Fruit fly (Drosophila melanogaster) whole organism, embryonic: ENCODE measurements around the gene CG5214.

ENCODE experiments used
- ATbp ChIP-seq: fragments of 200-800 bp; sonication (Bioruptor generic); optimal IDR thresholded peaks from 2 replicates; lab custom pipeline; 2017; ENCODE audit warnings: missing biosample characterization, mild to moderate bottlenecking, missing genetic modification characterization, missing genetic modification reagents
- B-H2 ChIP-seq: fragments of 200-800 bp; sonication (Bioruptor generic); optimal IDR thresholded peaks from 2 replicates; lab custom pipeline; 2018; ENCODE audit warnings: missing biosample characterization, mild to moderate bottlenecking, missing genetic modification characterization
- CG1024 ChIP-seq: fragments of 200-800 bp; sonication (Bioruptor generic); IDR thresholded peaks from 2 replicates; pipeline ENCODE4 v1.3.6; 2022; ENCODE audit warnings: missing biosample characterization, missing genetic modification characterization
- CG10366 ChIP-seq: fragments of 200-800 bp; sonication (Bioruptor generic); IDR thresholded peaks from 2 replicates; pipeline ENCODE4 v1.3.6; 2022; ENCODE audit warnings: missing biosample characterization, missing genetic modification characterization
- CG10543 ChIP-seq: fragments of 200-800 bp; sonication (Bioruptor generic); optimal IDR thresholded peaks from 3 replicates; lab custom pipeline; 2017; ENCODE audit warnings: missing biosample characterization, mild to moderate bottlenecking, missing genetic modification characterization, moderate library complexity
- CG11504 ChIP-seq: fragments of 200-800 bp; sonication (Bioruptor generic); optimal IDR thresholded peaks from 3 replicates; lab custom pipeline; 2019; ENCODE audit warnings: missing biosample characterization, mild to moderate bottlenecking, missing genetic modification characterization, moderate library complexity
- CG11560 ChIP-seq: fragments of 200-800 bp; sonication (Bioruptor generic); IDR thresholded peaks from 3 replicates; pipeline ENCODE4 v1.3.6; 2022; ENCODE audit warnings: missing biosample characterization, missing genetic modification characterization
- CG12391 ChIP-seq: fragments of 200-800 bp; sonication (Bioruptor generic); optimal IDR thresholded peaks from 3 replicates; lab custom pipeline; 2018; ENCODE audit warnings: missing biosample characterization, mild to moderate bottlenecking, missing genetic modification characterization, moderate library complexity
- CG12769 ChIP-seq: fragments of 200-800 bp; sonication (Bioruptor generic); optimal IDR thresholded peaks from 2 replicates; lab custom pipeline; 2019; ENCODE audit warnings: missing biosample characterization, mild to moderate bottlenecking, missing genetic modification characterization, moderate library complexity
- CG13894 ChIP-seq: fragments of 200-800 bp; sonication (Bioruptor generic); optimal IDR thresholded peaks from 3 replicates; lab custom pipeline; 2018; ENCODE audit warnings: missing biosample characterization, mild to moderate bottlenecking, missing genetic modification characterization, moderate library complexity
- CG16779 ChIP-seq: fragments of 200-800 bp; sonication (Bioruptor generic); IDR thresholded peaks from 2 replicates; pipeline ENCODE4 v1.3.6; 2022; ENCODE audit warnings: missing biosample characterization, missing genetic modification characterization
- CG16815 ChIP-seq: fragments of 200-800 bp; sonication (Bioruptor generic); optimal IDR thresholded peaks from 3 replicates; lab custom pipeline; 2017; ENCODE audit warnings: missing biosample characterization, mild to moderate bottlenecking, missing genetic modification characterization
- CG17802 ChIP-seq: fragments of 200-800 bp; sonication (Bioruptor generic); optimal IDR thresholded peaks from 2 replicates; lab custom pipeline; 2018; ENCODE audit warnings: missing biosample characterization, mild to moderate bottlenecking, missing genetic modification characterization, moderate library complexity
- CG31388 ChIP-seq: fragments of 200-800 bp; sonication (Bioruptor generic); optimal IDR thresholded peaks from 2 replicates; lab custom pipeline; 2016; ENCODE audit warnings: missing biosample characterization, missing genetic modification characterization
- CG42726 ChIP-seq: fragments of 200-800 bp; sonication (Bioruptor generic); IDR thresholded peaks from 2 replicates; pipeline ENCODE4 v1.3.6; 2022; ENCODE audit warnings: missing biosample characterization, missing genetic modification characterization; ENCODE audit not compliant: partially characterized antibody
- CG4404 ChIP-seq: fragments of 200-800 bp; sonication (Bioruptor generic); IDR thresholded peaks from 2 replicates; pipeline ENCODE4 v1.3.6; 2022; ENCODE audit warnings: missing biosample characterization, missing genetic modification characterization
- CG4617 ChIP-seq: fragments of 200-800 bp; sonication (Bioruptor generic); optimal IDR thresholded peaks from 3 replicates; lab custom pipeline; 2016; ENCODE audit warnings: missing biosample characterization, missing genetic modification characterization, borderline replicate concordance
- CG4730 ChIP-seq: fragments of 200-800 bp; sonication (Bioruptor generic); IDR thresholded peaks from 2 replicates; pipeline ENCODE4 v1.3.6; 2022; ENCODE audit warnings: missing biosample characterization, missing genetic modification characterization
- CG5953 ChIP-seq: fragments of 200-800 bp; sonication (Bioruptor generic); IDR thresholded peaks from 2 replicates; pipeline ENCODE4 v1.3.6; 2022; ENCODE audit warnings: missing biosample characterization, missing genetic modification characterization
- CG7987 ChIP-seq: fragments of 200-800 bp; sonication (Bioruptor generic); optimal IDR thresholded peaks from 2 replicates; lab custom pipeline; 2018; ENCODE audit warnings: missing biosample characterization, mild to moderate bottlenecking, missing genetic modification characterization, moderate library complexity
- CG9215 ChIP-seq: fragments of 200-800 bp; sonication (Bioruptor generic); IDR thresholded peaks from 2 replicates; pipeline ENCODE4 v1.3.6; 2022; ENCODE audit warnings: missing biosample characterization, missing genetic modification characterization
- CkIIα-i1 ChIP-seq: fragments of 200-800 bp; sonication (Bioruptor generic); IDR thresholded peaks from 2 replicates; pipeline ENCODE4 v1.3.6; 2022; ENCODE audit warnings: missing biosample characterization, missing genetic modification characterization
- D19B ChIP-seq: fragments of 200-800 bp; sonication (Bioruptor generic); optimal IDR thresholded peaks from 2 replicates; lab custom pipeline; 2017; ENCODE audit warnings: missing biosample characterization, mild to moderate bottlenecking, missing genetic modification characterization
- Dip2 ChIP-seq: fragments of 200-800 bp; sonication (Bioruptor generic); IDR thresholded peaks from 2 replicates; pipeline ENCODE4 v1.3.6; 2022; ENCODE audit warnings: missing biosample characterization, missing genetic modification characterization
- E2f1 ChIP-seq: fragments of 200-800 bp; sonication (Bioruptor generic); IDR thresholded peaks from 2 replicates; pipeline ENCODE4 v1.3.6; 2022; ENCODE audit warnings: missing biosample characterization, missing genetic modification characterization
- Hr3 ChIP-seq: fragments of 200-800 bp; sonication (Bioruptor generic); optimal IDR thresholded peaks from 3 replicates; lab custom pipeline; 2016; ENCODE audit warnings: missing biosample characterization, missing genetic modification characterization
- Med ChIP-seq: fragments of 200-800 bp; sonication (Bioruptor generic); peaks from one replicate; lab custom pipeline; 2016; ENCODE audit warnings: missing biosample characterization, missing genetic modification characterization, mild to moderate bottlenecking, inconsistent platforms, moderate library complexity
- Meics ChIP-seq: fragments of 200-800 bp; sonication (Bioruptor generic); optimal IDR thresholded peaks from 2 replicates; lab custom pipeline; 2017; ENCODE audit warnings: missing biosample characterization, mild to moderate bottlenecking, missing genetic modification characterization
- Myb ChIP-seq: fragments of 200-800 bp; sonication (Bioruptor generic); optimal IDR thresholded peaks from 2 replicates; lab custom pipeline; 2016; ENCODE audit warnings: missing biosample characterization, missing genetic modification characterization
- Nf-YC ChIP-seq: fragments of 200-800 bp; optimal IDR thresholded peaks from 3 replicates; lab custom pipeline; 2019; ENCODE audit warnings: missing biosample characterization, mild to moderate bottlenecking, missing genetic modification characterization, moderate library complexity
- Rfx ChIP-seq: fragments of 200-800 bp; sonication (Bioruptor generic); IDR thresholded peaks from 2 replicates; pipeline ENCODE4 v1.3.6; 2022; ENCODE audit warnings: missing biosample characterization, missing genetic modification characterization
- Side ChIP-seq: fragments of 200-800 bp; sonication (Bioruptor generic); optimal IDR thresholded peaks from 2 replicates; lab custom pipeline; 2016; ENCODE audit warnings: missing biosample characterization, missing genetic modification characterization
- Ssrp ChIP-seq: fragments of 200-800 bp; sonication (Bioruptor generic); optimal IDR thresholded peaks from 2 replicates; lab custom pipeline; 2018; ENCODE audit warnings: missing biosample characterization, mild to moderate bottlenecking, missing genetic modification characterization, moderate library complexity
- Vsx1 ChIP-seq: fragments of 200-800 bp; sonication (Bioruptor generic); optimal IDR thresholded peaks from 2 replicates; lab custom pipeline; 2017; ENCODE audit warnings: missing biosample characterization, mild to moderate bottlenecking, missing genetic modification characterization, missing genetic modification reagents
- aop ChIP-seq: fragments of 200-800 bp; sonication (Bioruptor generic); IDR thresholded peaks from 2 replicates; pipeline ENCODE4 v1.3.6; 2022; ENCODE audit warnings: missing biosample characterization, missing genetic modification characterization
- bigmax ChIP-seq: fragments of 200-800 bp; sonication (Bioruptor generic); optimal IDR thresholded peaks from 2 replicates; lab custom pipeline; 2018; ENCODE audit warnings: missing biosample characterization, mild to moderate bottlenecking, missing genetic modification characterization
- br ChIP-seq: fragments of >200 bp; optimal IDR thresholded peaks from 2 replicates; lab custom pipeline; 2017
- chm ChIP-seq: fragments of 200-800 bp; sonication (Bioruptor generic); IDR thresholded peaks from 2 replicates; pipeline ENCODE4 v1.3.6; 2022; ENCODE audit warnings: missing biosample characterization, missing genetic modification characterization
- dimm ChIP-seq: fragments of 200-800 bp; sonication (Bioruptor generic); IDR thresholded peaks from 2 replicates; pipeline ENCODE4 v1.3.6; 2022; ENCODE audit warnings: missing biosample characterization, missing genetic modification characterization
- fd96Cb ChIP-seq: fragments of 200-800 bp; sonication (Bioruptor generic); optimal IDR thresholded peaks from 2 replicates; lab custom pipeline; 2018; ENCODE audit warnings: missing biosample characterization, mild to moderate bottlenecking, missing genetic modification characterization, moderate library complexity
- ken ChIP-seq: fragments of 200-800 bp; sonication (Bioruptor generic); IDR thresholded peaks from 3 replicates; pipeline ENCODE4 v1.3.6; 2022; ENCODE audit warnings: missing biosample characterization, missing genetic modification characterization
- mld ChIP-seq: fragments of 200-800 bp; sonication (Bioruptor generic); IDR thresholded peaks from 3 replicates; pipeline ENCODE4 v1.3.6; 2022; ENCODE audit warnings: missing biosample characterization, missing genetic modification characterization; ENCODE audit not compliant: partially characterized antibody
- org-1 ChIP-seq: fragments of 200-800 bp; sonication (Bioruptor generic); optimal IDR thresholded peaks from 2 replicates; lab custom pipeline; 2017; ENCODE audit warnings: missing biosample characterization, missing genetic modification characterization
- pb ChIP-seq: fragments of 200-800 bp; sonication (Bioruptor generic); optimal IDR thresholded peaks from 3 replicates; lab custom pipeline; 2016; ENCODE audit warnings: missing biosample characterization, missing genetic modification characterization
- pnt ChIP-seq: fragments of 200-800 bp; sonication (Bioruptor generic); optimal IDR thresholded peaks from 3 replicates; lab custom pipeline; 2016; ENCODE audit warnings: missing biosample characterization, missing genetic modification characterization
- psq ChIP-seq: fragments of 200-800 bp; sonication (Bioruptor generic); optimal IDR thresholded peaks from 2 replicates; lab custom pipeline; 2017; ENCODE audit warnings: missing biosample characterization, missing genetic modification characterization
- row ChIP-seq: fragments of 200-800 bp; sonication (Bioruptor generic); IDR thresholded peaks from 3 replicates; pipeline ENCODE4 v1.3.6; 2022; ENCODE audit warnings: missing biosample characterization, missing genetic modification characterization
- salm ChIP-seq: fragments of 200-800 bp; sonication (Bioruptor generic); optimal IDR thresholded peaks from 2 replicates; lab custom pipeline; 2018; ENCODE audit warnings: missing biosample characterization, mild to moderate bottlenecking, missing genetic modification characterization
- sc ChIP-seq, 3 experiments: fragments of >200 bp in 2 of 3; fragments of 200-800 bp in 1 of 3; sonication (Bioruptor generic) in 1 of 3; optimal IDR thresholded peaks; 2 replicates in 2 of 3; 3 replicates in 1 of 3; lab custom pipeline; 2017; ENCODE audit warnings: mild to moderate bottlenecking in 1 of 3, missing biosample characterization in 1 of 3, missing genetic modification characterization in 1 of 3, missing genetic modification reagents in 1 of 3
- sd ChIP-seq: fragments of 200-800 bp; sonication (Bioruptor generic); optimal IDR thresholded peaks from 3 replicates; lab custom pipeline; 2018; ENCODE audit warnings: missing biosample characterization, mild to moderate bottlenecking, missing genetic modification characterization, moderate library complexity
- sob ChIP-seq: fragments of 200-800 bp; sonication (Bioruptor generic); IDR thresholded peaks from 2 replicates; pipeline ENCODE4 v1.3.6; 2022; ENCODE audit warnings: missing biosample characterization, missing genetic modification characterization

Gene CG5214

DNA sequence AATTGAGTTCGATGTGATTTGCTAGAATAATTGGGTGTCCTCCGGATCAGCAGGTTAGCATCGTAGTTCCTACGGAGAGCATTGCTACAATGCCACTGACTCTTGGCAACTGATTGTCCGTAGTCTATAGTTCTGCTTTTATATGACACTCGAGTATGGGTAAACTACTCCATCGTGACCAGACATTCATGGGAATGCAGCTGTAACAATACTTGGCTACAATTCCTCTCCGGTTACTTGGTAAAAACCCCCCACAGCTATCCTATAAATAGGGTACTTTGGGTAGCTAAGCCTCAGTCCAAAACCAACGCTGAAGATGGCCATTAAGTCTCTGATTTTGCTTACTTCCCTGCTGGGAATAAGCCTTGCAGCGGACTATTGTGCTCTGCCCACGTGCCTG, 18.9 kb upstream of the CG5214 start, which contains the start of gene scpr-C:
Gene scpr-C (plus strand): TSS at position 301 of the 400 bp plus-strand sequence.
- TF ChIP-seq sd (tag; lab: Kevin White, UChicago), result no peak
- no peak for TF ChIP-seq Rfx (GFP tag; lab: Robert Waterston, UW)
- TF ChIP-seq Med (GFP tag; lab: Kevin White, UChicago), result peak; percentile 76
- no peak for TF ChIP-seq dimm
- no peak for TF ChIP-seq Vsx1
- no peak for TF ChIP-seq salm (tag; lab: Kevin White, UChicago)
- no peak for TF ChIP-seq CG1024
- peak; percentile 41; the same call in 1 of the 2 replicates for TF ChIP-seq chm (GFP tag; lab: Robert Waterston, UW)
- TF ChIP-seq CG16779, result 0 out of 2 replicates have a peak, but pooled peaks have one; percentile 13
- TF ChIP-seq pb (GFP tag; lab: Kevin White, UChicago), result no peak
- no peak for TF ChIP-seq row (GFP tag; lab: Robert Waterston, UW)
- TF ChIP-seq Side (GFP tag; lab: Kevin White, UChicago), result no peak
- TF ChIP-seq CG10366, result no peak
- 0 out of 2 replicates have a peak, but pooled peaks have one; percentile 17 for TF ChIP-seq CG42726
- TF ChIP-seq ken (GFP tag; lab: Robert Waterston, UW), result no peak
- TF ChIP-seq CkIIα-i1 (GFP tag; lab: Robert Waterston, UW), result no peak
- peak; percentile 14; the same call in 1 of the 2 replicates for TF ChIP-seq sob (GFP tag; lab: Robert Waterston, UW)
- no peak for TF ChIP-seq aop (GFP tag; lab: Robert Waterston, UW)

DNA sequence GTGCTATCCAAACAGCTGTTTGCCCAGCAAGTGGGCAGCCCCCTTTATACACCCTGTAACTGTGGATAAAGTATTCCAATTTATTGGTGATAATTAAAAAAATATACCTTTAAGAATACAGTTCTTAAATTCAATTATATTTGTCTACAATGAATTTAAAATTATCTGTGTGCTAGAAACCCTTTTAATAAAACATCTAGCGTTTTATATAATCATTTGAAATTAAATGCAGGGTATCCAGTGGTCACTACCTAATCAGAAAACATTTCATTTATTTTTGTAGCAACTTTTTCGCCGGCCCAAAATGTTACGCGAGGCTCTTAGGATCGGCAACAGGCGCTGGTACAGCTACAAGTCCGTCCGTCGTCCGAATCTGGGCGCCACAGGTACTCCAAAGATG, 17.6 kb upstream of the CG5214 start, which contains the start of gene CG17726:
Gene CG17726 (plus strand): TSS at position 267 of the 400 bp plus-strand sequence.
- TF ChIP-seq CG13894, result peak; percentile 94
- TF ChIP-seq CG31388 (GFP tag; lab: Kevin White, UChicago), result peak; percentile 97
- TF ChIP-seq Meics (GFP tag; lab: Kevin White, UChicago), result peak; percentile 96
- TF ChIP-seq CG16815 (GFP tag; lab: Kevin White, UChicago), result peak; percentile 94
- TF ChIP-seq CG11560 (tag; lab: Robert Waterston, UW), result peak; percentile 88
- peak; percentile 99 for TF ChIP-seq CG12391
- peak; percentile 85 for TF ChIP-seq CG10543 (GFP tag; lab: Kevin White, UChicago)
- TF ChIP-seq CG4404 (GFP tag; lab: Robert Waterston, UW), result peak; percentile 95
- TF ChIP-seq mld, result no peak
- peak; percentile 97 for TF ChIP-seq Hr3 (GFP tag; lab: Kevin White, UChicago)
- peak; percentile 69 for TF ChIP-seq CG17802
- peak; percentile 98 for TF ChIP-seq CG4730 (GFP tag; lab: Robert Waterston, UW)
- peak; percentile 97 for TF ChIP-seq fd96Cb (tag; lab: Kevin White, UChicago)
- no peak for TF ChIP-seq bigmax (GFP tag; lab: Kevin White, UChicago)
- TF ChIP-seq Nf-YC (tag; lab: Kevin White, UChicago), result peak; percentile 79
- TF ChIP-seq org-1 (GFP tag; lab: Kevin White, UChicago), result peak; percentile 93
- peak; percentile 95 for TF ChIP-seq ATbp
- peak; percentile 92 for TF ChIP-seq B-H2 (GFP tag; lab: Kevin White, UChicago)
- no peak for TF ChIP-seq sc (optimal IDR thresholded peaks at IDR 0.05; lab: Kevin White, UChicago)
- peak; percentile 92 for TF ChIP-seq sc (GFP tag; optimal IDR thresholded peaks at IDR 0.05; lab: Kevin White, UChicago)
- TF ChIP-seq CG4617 (GFP tag; lab: Kevin White, UChicago), result peak; percentile 93
- TF ChIP-seq Myb, result peak; percentile 61
- peak; percentile 98 for TF ChIP-seq E2f1
- peak; percentile 97 for TF ChIP-seq CG5953 (GFP tag; lab: Robert Waterston, UW)
- peak; percentile 89 for TF ChIP-seq aop (GFP tag; lab: Robert Waterston, UW)
- TF ChIP-seq Dip2 (GFP tag; lab: Robert Waterston, UW), result peak; percentile 69
- TF ChIP-seq CG11504 (tag; lab: Kevin White, UChicago), result peak; percentile 95
- peak; percentile 86 for TF ChIP-seq pnt (GFP tag; lab: Kevin White, UChicago)
- TF ChIP-seq Ssrp (tag; lab: Kevin White, UChicago), result peak; percentile 97
- peak; percentile 65 for TF ChIP-seq CG7987 (GFP tag; lab: Kevin White, UChicago)
- TF ChIP-seq D19B, result peak; percentile 99
- TF ChIP-seq br (lab: Kevin White, UChicago), result no peak
- TF ChIP-seq CG12769, result no peak
- TF ChIP-seq psq (GFP tag; lab: Kevin White, UChicago), result peak; percentile 88
- peak; percentile 90 for TF ChIP-seq CG9215 (GFP tag; lab: Robert Waterston, UW)
